Worm (Caenorhabditis elegans) whole organism, L4 larva: ENCODE results near the gene pfn-3.

Source experiments
- F49E8.2 ChIP-seq: sonication (generic microtip); optimal IDR thresholded peaks from 2 replicates; lab custom pipeline; 2016; ENCODE audit warnings: missing compliant biosample characterization, mild to moderate bottlenecking, missing genetic modification characterization, borderline replicate concordance
- R02D3.7 ChIP-seq: fragments of 150-350 bp; sonication (generic microtip); optimal IDR thresholded peaks from 3 replicates; lab custom pipeline; 2014; ENCODE audit warnings: missing biosample characterization, missing genetic modification characterization
- T20F7.1 ChIP-seq: fragments of 200-800 bp; sonication (Bioruptor generic); optimal IDR thresholded peaks from 2 replicates; lab custom pipeline; 2018; ENCODE audit warnings: mild to moderate bottlenecking, missing genetic modification characterization, missing compliant biosample characterization
- aha-1 ChIP-seq: fragments of 150-350 bp; peaks from one replicate; lab custom pipeline; 2014; ENCODE audit warnings: missing biosample characterization, missing genetic modification characterization
- arid-1 ChIP-seq: fragments of 200-800 bp; sonication (Bioruptor generic); conservative IDR thresholded peaks from 2 replicates; pipeline ENCODE4 v1.3.6; 2022; ENCODE audit warnings: missing genetic modification reagents, missing genetic modification characterization, missing compliant biosample characterization
- ctbp-1 ChIP-seq: fragments of 200-800 bp; sonication (Bioruptor generic); IDR thresholded peaks from 2 replicates; pipeline ENCODE4 v1.3.6; 2022; ENCODE audit warnings: missing genetic modification reagents, missing genetic modification characterization, missing compliant biosample characterization
- daf-16 ChIP-seq, 3 experiments: sonication (generic microtip); optimal IDR thresholded peaks; 2 replicates each; lab custom pipeline; 2016 to 2017; ENCODE audit warnings: missing genetic modification characterization in 3 of 3, missing genetic modification reagents in 3 of 3, mild to moderate bottlenecking in 2 of 3, missing compliant biosample characterization in 2 of 3, missing biosample characterization in 1 of 3, moderate library complexity in 1 of 3
- daf-8 ChIP-seq: fragments of 200-800 bp; sonication (Bioruptor generic); IDR thresholded peaks from 2 replicates; pipeline ENCODE4 v1.3.6; 2022; ENCODE audit warnings: missing genetic modification characterization, missing compliant biosample characterization
- dmd-6 ChIP-seq: fragments of 200-800 bp; sonication (Bioruptor generic); IDR thresholded peaks from 2 replicates; pipeline ENCODE4 v1.3.6; 2022; ENCODE audit warnings: missing genetic modification reagents, missing genetic modification characterization, missing compliant biosample characterization
- dmd-8 ChIP-seq: fragments of 200-800 bp; sonication (Bioruptor generic); IDR thresholded peaks from 2 replicates; pipeline ENCODE4 v1.3.6; 2022; ENCODE audit warnings: missing genetic modification characterization, missing compliant biosample characterization
- duxl-1 ChIP-seq: sonication (generic microtip); optimal IDR thresholded peaks from 2 replicates; lab custom pipeline; 2016; ENCODE audit warnings: mild to moderate bottlenecking, missing genetic modification characterization, moderate library complexity, missing compliant biosample characterization; ENCODE audit not compliant: poor library complexity
- fos-1 ChIP-seq: fragments of 150-350 bp; optimal IDR thresholded peaks from 2 replicates; lab custom pipeline; 2014; ENCODE audit warnings: missing biosample characterization, missing genetic modification characterization
- hif-1 ChIP-seq, 2 experiments: sonication (generic microtip); optimal IDR thresholded peaks; 2 replicates each; lab custom pipeline; 2016 to 2017; ENCODE audit warnings: missing compliant biosample characterization in 2 of 2, missing genetic modification characterization in 2 of 2, missing genetic modification reagents in 2 of 2, missing genotype in 2 of 2, mild to moderate bottlenecking in 1 of 2
- hlh-11 ChIP-seq: fragments of 200-800 bp; sonication (Bioruptor generic); optimal IDR thresholded peaks from 2 replicates; lab custom pipeline; 2018; ENCODE audit warnings: mild to moderate bottlenecking, missing genetic modification characterization, missing compliant biosample characterization
- hlh-30 ChIP-seq: sonication (generic microtip); optimal IDR thresholded peaks from 2 replicates; lab custom pipeline; 2017; ENCODE audit warnings: antibody characterized with exemption, mild to moderate bottlenecking, missing genetic modification characterization, missing compliant biosample characterization; ENCODE audit not compliant: insufficient read depth
- mxl-3 ChIP-seq: fragments of 200-800 bp; sonication (Bioruptor generic); optimal IDR thresholded peaks from 2 replicates; lab custom pipeline; 2018; ENCODE audit warnings: mild to moderate bottlenecking, missing genetic modification characterization, missing compliant biosample characterization
- nhr-102 ChIP-seq: sonication (generic microtip); optimal IDR thresholded peaks from 2 replicates; lab custom pipeline; 2016; ENCODE audit warnings: mild to moderate bottlenecking, missing genetic modification characterization, moderate library complexity, missing compliant biosample characterization
- nhr-11 ChIP-seq: fragments of 150-350 bp; optimal IDR thresholded peaks from 2 replicates; lab custom pipeline; 2014; ENCODE audit warnings: missing biosample characterization, missing genetic modification characterization
- nhr-111 ChIP-seq: fragments of 200-800 bp; sonication (Bioruptor generic); optimal IDR thresholded peaks from 2 replicates; lab custom pipeline; 2018; ENCODE audit warnings: mild to moderate bottlenecking, missing genetic modification characterization, missing compliant biosample characterization
- nhr-25 ChIP-seq: sonication (generic microtip); optimal IDR thresholded peaks from 2 replicates; lab custom pipeline; 2017; ENCODE audit warnings: missing genetic modification characterization, mild to moderate bottlenecking, missing compliant biosample characterization, antibody characterized with exemption, moderate library complexity, borderline replicate concordance; ENCODE audit not compliant: insufficient read depth
- nhr-28 ChIP-seq: fragments of 150-350 bp; optimal IDR thresholded peaks from 2 replicates; lab custom pipeline; 2014; ENCODE audit warnings: missing biosample characterization, missing genetic modification characterization
- nhr-77 ChIP-seq: fragments of 150-350 bp; optimal IDR thresholded peaks from 2 replicates; lab custom pipeline; 2014; ENCODE audit warnings: missing biosample characterization, missing genetic modification characterization
- php-3 ChIP-seq: fragments of 200-800 bp; sonication (Bioruptor generic); IDR thresholded peaks from 2 replicates; pipeline ENCODE4 v1.3.6; 2022; ENCODE audit warnings: missing genetic modification reagents, missing genetic modification characterization, missing compliant biosample characterization
- pqm-1 ChIP-seq: sonication (generic microtip); optimal IDR thresholded peaks from 2 replicates; lab custom pipeline; 2017; ENCODE audit warnings: missing biosample characterization, missing genetic modification characterization
- tra-1 ChIP-seq: fragments of 200-800 bp; sonication (Bioruptor generic); IDR thresholded peaks from 2 replicates; pipeline ENCODE4 v1.3.6; 2022; ENCODE audit warnings: missing genetic modification reagents, missing genetic modification characterization, missing compliant biosample characterization
- unc-39 ChIP-seq: sonication (generic microtip); optimal IDR thresholded peaks from 2 replicates; lab custom pipeline; 2017; ENCODE audit warnings: missing biosample characterization, missing genetic modification characterization
- unc-62 ChIP-seq, 3 experiments: fragments of 150-350 bp in 1 of 3; sonication (generic microtip); optimal IDR thresholded peaks in 2 of 3; peaks in 1 of 3; 1 replicate in 1 of 3; 2 replicates in 2 of 3; lab custom pipeline; 2014 to 2017; ENCODE audit warnings: missing biosample characterization in 3 of 3, missing genetic modification characterization in 3 of 3, missing genetic modification reagents in 3 of 3, missing genotype in 1 of 3
- vab-7 ChIP-seq: fragments of 200-800 bp; sonication (Bioruptor generic); IDR thresholded peaks from 2 replicates; pipeline ENCODE4 v1.3.6; 2022; ENCODE audit warnings: missing genetic modification reagents, missing genetic modification characterization, missing compliant biosample characterization
- zag-1 ChIP-seq: fragments of 150-350 bp; optimal IDR thresholded peaks from 2 replicates; lab custom pipeline; 2014; ENCODE audit warnings: missing biosample characterization, missing genetic modification characterization
- zip-11 ChIP-seq: fragments of 200-800 bp; sonication (Bioruptor generic); IDR thresholded peaks from 2 replicates; pipeline ENCODE4 v1.3.6; 2022; ENCODE audit warnings: missing genetic modification characterization, missing compliant biosample characterization
- zip-2 ChIP-seq: fragments of 150-350 bp; optimal IDR thresholded peaks from 2 replicates; lab custom pipeline; 2014; ENCODE audit warnings: missing biosample characterization, missing genetic modification characterization

pfn-3 gene

DNA sequence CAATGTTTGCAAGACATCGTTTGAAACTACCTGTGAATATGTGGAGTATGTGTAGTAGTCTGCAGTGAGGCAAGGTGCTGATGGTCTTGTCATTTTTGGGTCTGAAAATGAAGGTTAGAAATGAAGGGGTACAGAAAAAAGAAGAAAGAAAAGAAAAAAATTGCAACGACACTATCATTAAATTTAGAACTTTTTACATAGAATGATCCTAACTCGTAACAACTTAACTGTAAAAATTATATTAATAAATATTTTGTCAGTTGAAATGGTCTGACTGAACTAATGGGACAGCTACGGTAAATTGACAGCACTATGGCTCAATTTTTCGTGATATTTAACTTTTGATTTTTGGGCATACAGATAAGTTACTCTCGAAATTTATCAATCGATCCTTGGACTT, 38.9 kb upstream of the pfn-3 start, which contains the start of gene C05D9.7:
Gene C05D9.7, minus strand, starts transcription at position 101 of the 400 bp plus-strand sequence.
- no peak for TF ChIP-seq duxl-1 (tag; lab: Kevin White, UChicago)
- TF ChIP-seq, all 104 proteins: peak for 0

DNA sequence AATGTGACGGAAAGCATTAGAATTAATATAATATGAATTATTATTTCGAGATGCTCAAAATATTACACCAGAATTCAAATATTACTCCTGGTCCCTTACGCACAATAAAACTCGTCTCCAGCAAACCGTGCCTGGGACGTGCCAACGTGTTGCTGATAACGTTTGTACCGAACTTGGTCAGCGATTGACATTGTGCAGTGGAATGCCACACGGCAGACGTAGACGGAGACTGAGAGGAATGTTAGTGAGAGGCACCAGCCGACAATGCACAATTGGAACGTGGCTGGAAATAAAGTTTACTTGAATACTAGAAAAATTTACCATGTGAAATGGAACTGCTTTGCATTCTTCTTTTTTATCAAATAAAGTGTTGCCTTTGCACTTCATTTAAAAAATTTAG, 36.8 kb upstream of the pfn-3 start:
- peak; percentile 34 for TF ChIP-seq hlh-11 (tag; lab: Kevin White, UChicago)
- TF ChIP-seq mxl-3 (GFP tag; lab: Kevin White, UChicago) = peak; percentile 55
- peak; percentile 50 for TF ChIP-seq nhr-28
- no peak for TF ChIP-seq arid-1 (GFP tag; lab: Robert Waterston, UW)
- TF ChIP-seq zip-11 (GFP tag; lab: Robert Waterston, UW) = no peak
- no peak for TF ChIP-seq nhr-111 (GFP tag; lab: Kevin White, UChicago)
- TF ChIP-seq dmd-6 = peak; percentile 38
- no peak for TF ChIP-seq ctbp-1
- TF ChIP-seq zag-1 (tag; lab: Kevin White, UChicago) = no peak
- TF ChIP-seq T20F7.1 (GFP tag; lab: Kevin White, UChicago) = no peak
- TF ChIP-seq aha-1 (tag; lab: Kevin White, UChicago) = no peak
- TF ChIP-seq pqm-1 (tag; lab: Kevin White, UChicago) = peak; percentile 22

DNA sequence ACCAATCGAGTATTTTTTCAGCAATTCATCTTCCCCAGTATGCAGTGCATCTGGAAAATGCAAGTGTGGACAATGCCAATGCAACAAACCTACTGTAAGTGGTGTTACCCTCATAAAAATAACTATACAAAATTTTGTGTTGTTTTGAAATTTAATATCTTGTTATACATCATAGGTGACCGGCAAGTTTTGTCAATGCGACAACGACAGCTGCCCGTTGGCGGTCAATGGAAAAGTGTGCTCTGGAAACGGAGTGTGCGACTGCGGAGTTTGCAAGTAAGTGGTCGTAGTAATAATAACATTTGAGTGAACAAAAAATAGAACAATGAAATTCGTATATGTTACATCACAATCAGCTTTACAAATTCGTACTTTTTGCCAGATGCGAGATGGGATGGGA, 34.8 kb upstream of the pfn-3 start:
- TF ChIP-seq nhr-77 (tag; lab: Kevin White, UChicago) = no peak
- no peak for TF ChIP-seq vab-7 (GFP tag; lab: Robert Waterston, UW)
- no peak for TF ChIP-seq fos-1 (tag; lab: Kevin White, UChicago)
- TF ChIP-seq unc-39 = no peak
- TF ChIP-seq F49E8.2 = no peak
- TF ChIP-seq R02D3.7 = no peak
- TF ChIP-seq unc-62 (GFP tag; optimal IDR thresholded peaks at IDR 0.05 in 1 of 2; lab: Kevin White, UChicago) = peak in 1 of 2 experiments; percentile 78
- no peak for TF ChIP-seq unc-62 (tag; optimal IDR thresholded peaks at IDR 0.05; lab: Kevin White, UChicago)
- no peak for TF ChIP-seq nhr-25 (tag; lab: Kevin White, UChicago)

DNA sequence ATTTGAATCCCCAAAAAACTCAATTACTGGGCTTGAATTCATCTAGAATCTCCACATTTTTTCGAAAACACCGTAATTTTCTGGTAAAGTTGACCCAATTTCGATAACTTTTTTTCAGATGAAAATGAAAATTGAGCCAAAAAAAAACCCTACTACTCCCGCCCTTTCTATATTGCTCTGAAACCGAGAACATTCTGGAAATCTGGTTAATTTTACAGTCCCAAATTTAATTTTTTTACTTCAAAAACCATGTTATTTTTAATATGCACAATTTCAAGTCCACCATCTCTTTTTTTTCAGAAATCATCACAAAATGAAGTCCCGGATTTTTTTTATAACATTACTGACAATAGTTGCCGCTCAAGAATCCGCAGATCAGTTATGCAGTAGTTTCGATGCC, 31.2 kb upstream of the pfn-3 start, which contains the start of gene C05D9.3:
Gene C05D9.3, plus strand, starts transcription at position 301 of the 400 bp plus-strand sequence.
- TF ChIP-seq php-3 (GFP tag; lab: Robert Waterston, UW) (no peak), unc-62 (GFP tag; optimal IDR thresholded peaks at IDR 0.05 in 1 of 2; lab: Kevin White, UChicago) (peak in 1 of 2 experiments; percentile 2), unc-62 (tag; optimal IDR thresholded peaks at IDR 0.05; lab: Kevin White, UChicago) (no peak)

DNA sequence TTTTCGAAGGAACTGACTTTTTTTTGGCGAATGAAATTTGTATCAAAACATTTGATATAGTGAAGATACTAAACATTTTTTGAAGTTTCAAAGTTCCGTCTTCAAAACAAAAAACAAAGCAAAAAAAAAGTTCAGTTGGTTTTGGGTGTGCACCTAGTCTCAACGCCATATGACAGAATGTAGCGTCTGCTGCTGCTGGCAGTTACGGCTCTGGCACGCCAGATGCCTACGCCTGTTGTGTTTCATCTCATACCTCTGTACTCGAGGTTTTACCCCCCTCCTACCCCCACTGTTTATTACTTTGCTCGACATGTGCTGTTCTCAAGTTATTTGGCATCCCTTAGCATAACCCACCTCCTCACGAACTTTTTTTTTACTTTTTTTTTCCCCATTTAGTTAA, 30.3 kb upstream of the pfn-3 start:
- peak; percentile 58 for TF ChIP-seq hlh-11 (tag; lab: Kevin White, UChicago)
- TF ChIP-seq duxl-1 (tag; lab: Kevin White, UChicago) = no peak
- peak in 1 of 2 experiments; percentile 67 for TF ChIP-seq unc-62 (GFP tag; optimal IDR thresholded peaks at IDR 0.05 in 1 of 2; lab: Kevin White, UChicago)
- TF ChIP-seq unc-62 (tag; optimal IDR thresholded peaks at IDR 0.05; lab: Kevin White, UChicago) = no peak
- TF ChIP-seq hlh-30 (tag; lab: Kevin White, UChicago) = peak; percentile 27
- TF ChIP-seq nhr-102 (tag; lab: Kevin White, UChicago) = no peak
- peak; percentile 1 for TF ChIP-seq aha-1 (tag; lab: Kevin White, UChicago)
- 0 out of 2 replicates have a peak, but pooled peaks have one; percentile 45 for TF ChIP-seq tra-1
- TF ChIP-seq daf-16 (GFP tag; optimal IDR thresholded peaks at IDR 0.05; lab: Kevin White, UChicago) = peak in 1 of 2 experiments; percentile 71
- no peak for TF ChIP-seq daf-16 (tag; optimal IDR thresholded peaks at IDR 0.05; lab: Kevin White, UChicago)

DNA sequence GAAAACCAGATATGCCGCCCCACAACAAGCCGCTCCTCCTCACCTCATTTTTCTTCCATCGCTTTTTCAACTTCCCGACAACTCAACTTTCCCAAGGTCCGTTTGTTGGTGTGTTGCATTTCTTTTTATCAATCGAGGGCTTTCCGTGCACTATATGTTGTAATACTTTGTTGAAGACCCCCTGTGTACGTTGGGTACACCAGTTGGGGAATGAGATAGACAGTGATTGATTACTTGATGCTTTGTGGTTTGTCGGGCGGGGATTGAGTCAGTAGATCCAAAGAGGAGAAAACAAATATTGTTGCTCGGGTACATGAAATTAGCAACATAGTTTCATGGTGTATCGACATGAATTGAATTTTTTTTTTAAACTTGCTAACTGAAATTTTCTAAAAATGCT, 28.4 kb upstream of the pfn-3 start:
- peak in 1 of 2 experiments; percentile 91 for TF ChIP-seq unc-62 (GFP tag; optimal IDR thresholded peaks at IDR 0.05 in 1 of 2; lab: Kevin White, UChicago)
- no peak for TF ChIP-seq unc-62 (tag; optimal IDR thresholded peaks at IDR 0.05; lab: Kevin White, UChicago)
- no peak for TF ChIP-seq zip-2 (tag; lab: Kevin White, UChicago)
- peak; percentile 26 for TF ChIP-seq nhr-11 (tag; lab: Kevin White, UChicago)
- no peak for TF ChIP-seq nhr-28
- no peak for TF ChIP-seq dmd-8 (GFP tag; lab: Robert Waterston, UW)
- no peak for TF ChIP-seq hif-1 (tag; optimal IDR thresholded peaks at IDR 0.05; lab: Kevin White, UChicago)
- peak in 1 of 2 experiments; percentile 56 for TF ChIP-seq daf-16 (GFP tag; optimal IDR thresholded peaks at IDR 0.05; lab: Kevin White, UChicago)
- TF ChIP-seq daf-16 (tag; optimal IDR thresholded peaks at IDR 0.05; lab: Kevin White, UChicago) = no peak
- no peak for TF ChIP-seq daf-8 (GFP tag; lab: Robert Waterston, UW)
